Worm (Caenorhabditis elegans) whole organism, L4 larva: Measurements from ENCODE around the gene F21G4.5.

Source experiments
- F26F4.8 ChIP-seq: fragments of 200-800 bp; sonication (Bioruptor generic); conservative IDR thresholded peaks from 2 replicates; pipeline ENCODE4 v1.3.6; 2022; ENCODE audit warnings: missing genetic modification characterization, missing compliant biosample characterization
- T20F7.1 ChIP-seq: fragments of 200-800 bp; sonication (Bioruptor generic); optimal IDR thresholded peaks from 2 replicates; lab custom pipeline; 2018; ENCODE audit warnings: mild to moderate bottlenecking, missing genetic modification characterization, missing compliant biosample characterization
- Y5F2A.4 ChIP-seq: fragments of 200-800 bp; sonication (Bioruptor generic); optimal IDR thresholded peaks from 2 replicates; lab custom pipeline; 2018; ENCODE audit warnings: mild to moderate bottlenecking, missing genetic modification characterization, missing compliant biosample characterization
- aha-1 ChIP-seq: fragments of 150-350 bp; peaks from one replicate; lab custom pipeline; 2014; ENCODE audit warnings: missing biosample characterization, missing genetic modification characterization
- aly-2 ChIP-seq: sonication (generic microtip); optimal IDR thresholded peaks from 2 replicates; lab custom pipeline; 2018; ENCODE audit warnings: missing biosample characterization, missing genetic modification characterization
- arid-1 ChIP-seq: fragments of 200-800 bp; sonication (Bioruptor generic); conservative IDR thresholded peaks from 2 replicates; pipeline ENCODE4 v1.3.6; 2022; ENCODE audit warnings: missing genetic modification reagents, missing genetic modification characterization, missing compliant biosample characterization
- ceh-20 ChIP-seq: fragments of 200-800 bp; sonication (Bioruptor generic); IDR thresholded peaks from 2 replicates; pipeline ENCODE4 v1.3.6; 2022; ENCODE audit warnings: missing genetic modification reagents, missing genetic modification characterization, missing compliant biosample characterization
- ceh-32 ChIP-seq: sonication (generic microtip); optimal IDR thresholded peaks from 2 replicates; lab custom pipeline; 2016; ENCODE audit warnings: mild to moderate bottlenecking, missing genetic modification characterization, missing compliant biosample characterization; ENCODE audit not compliant: poor library complexity
- ctbp-1 ChIP-seq: fragments of 200-800 bp; sonication (Bioruptor generic); IDR thresholded peaks from 2 replicates; pipeline ENCODE4 v1.3.6; 2022; ENCODE audit warnings: missing genetic modification reagents, missing genetic modification characterization, missing compliant biosample characterization
- daf-16 ChIP-seq, 3 experiments: sonication (generic microtip); optimal IDR thresholded peaks; 2 replicates each; lab custom pipeline; 2016 to 2017; ENCODE audit warnings: missing genetic modification characterization in 3 of 3, missing genetic modification reagents in 3 of 3, mild to moderate bottlenecking in 2 of 3, missing compliant biosample characterization in 2 of 3, missing biosample characterization in 1 of 3, moderate library complexity in 1 of 3
- daf-19 ChIP-seq: fragments of 200-800 bp; sonication (Bioruptor generic); conservative IDR thresholded peaks from 2 replicates; pipeline ENCODE4 v1.3.6; 2022; ENCODE audit warnings: missing genetic modification characterization, missing compliant biosample characterization
- dpl-1 ChIP-seq: fragments of 150-350 bp; optimal IDR thresholded peaks from 2 replicates; lab custom pipeline; 2014; ENCODE audit warnings: missing biosample characterization, missing genetic modification reagents, missing genetic modification characterization
- dve-1 ChIP-seq: sonication (generic microtip); optimal IDR thresholded peaks from 2 replicates; lab custom pipeline; 2017; ENCODE audit warnings: antibody characterized with exemption, mild to moderate bottlenecking, missing genetic modification characterization, missing compliant biosample characterization; ENCODE audit not compliant: insufficient read depth
- egl-27 ChIP-seq: sonication (generic microtip); optimal IDR thresholded peaks from 3 replicates; lab custom pipeline; 2017; ENCODE audit warnings: missing biosample characterization, missing genetic modification reagents, missing genetic modification characterization
- fkh-10 ChIP-seq: fragments of 150-350 bp; optimal IDR thresholded peaks from 2 replicates; lab custom pipeline; 2014; ENCODE audit warnings: missing biosample characterization, missing genetic modification reagents, missing genetic modification characterization
- gei-8 ChIP-seq: fragments of 200-800 bp; sonication (Bioruptor generic); optimal IDR thresholded peaks from 2 replicates; lab custom pipeline; 2018; ENCODE audit warnings: mild to moderate bottlenecking, missing genetic modification characterization, missing compliant biosample characterization
- hlh-30 ChIP-seq: sonication (generic microtip); optimal IDR thresholded peaks from 2 replicates; lab custom pipeline; 2017; ENCODE audit warnings: antibody characterized with exemption, mild to moderate bottlenecking, missing genetic modification characterization, missing compliant biosample characterization; ENCODE audit not compliant: insufficient read depth
- hmg-1.1 ChIP-seq: fragments of 200-800 bp; sonication (Bioruptor generic); IDR thresholded peaks from 2 replicates; pipeline ENCODE4 v1.3.6; 2022; ENCODE audit warnings: missing genetic modification reagents, missing genetic modification characterization, missing compliant biosample characterization
- lim-7 ChIP-seq: fragments of 200-800 bp; sonication (Bioruptor generic); IDR thresholded peaks from 2 replicates; pipeline ENCODE4 v1.3.6; 2022; ENCODE audit warnings: missing genetic modification characterization, missing compliant biosample characterization
- lsy-2 ChIP-seq, 2 experiments: fragments of 150-350 bp in 1 of 2; sonication (generic microtip) in 1 of 2; optimal IDR thresholded peaks; 2 replicates each; lab custom pipeline; 2014 to 2017; ENCODE audit warnings: missing biosample characterization in 2 of 2, missing genetic modification characterization in 2 of 2
- mdl-1 ChIP-seq, 2 experiments: fragments of 150-350 bp in 1 of 2; sonication (generic microtip) in 1 of 2; optimal IDR thresholded peaks; 2 replicates each; lab custom pipeline; 2014 to 2017; ENCODE audit warnings: missing biosample characterization in 2 of 2, missing genetic modification characterization in 2 of 2
- mdt-29 ChIP-seq: fragments of 200-800 bp; sonication (Bioruptor generic); IDR thresholded peaks from 2 replicates; pipeline ENCODE4 v1.3.6; 2022; ENCODE audit warnings: missing genetic modification reagents, missing genetic modification characterization, missing compliant biosample characterization
- mes-2 ChIP-seq: sonication (generic microtip); optimal IDR thresholded peaks from 2 replicates; lab custom pipeline; 2016; ENCODE audit warnings: missing genotype, mild to moderate bottlenecking, missing genetic modification characterization, missing compliant biosample characterization; ENCODE audit not compliant: poor library complexity, severe bottlenecking
- mxl-3 ChIP-seq: fragments of 200-800 bp; sonication (Bioruptor generic); optimal IDR thresholded peaks from 2 replicates; lab custom pipeline; 2018; ENCODE audit warnings: mild to moderate bottlenecking, missing genetic modification characterization, missing compliant biosample characterization
- nhr-10 ChIP-seq: fragments of 150-350 bp; optimal IDR thresholded peaks from 2 replicates; lab custom pipeline; 2014; ENCODE audit warnings: missing biosample characterization, missing genetic modification characterization
- nhr-11 ChIP-seq: fragments of 150-350 bp; optimal IDR thresholded peaks from 2 replicates; lab custom pipeline; 2014; ENCODE audit warnings: missing biosample characterization, missing genetic modification characterization
- nhr-111 ChIP-seq: fragments of 200-800 bp; sonication (Bioruptor generic); optimal IDR thresholded peaks from 2 replicates; lab custom pipeline; 2018; ENCODE audit warnings: mild to moderate bottlenecking, missing genetic modification characterization, missing compliant biosample characterization
- nhr-25 ChIP-seq: sonication (generic microtip); optimal IDR thresholded peaks from 2 replicates; lab custom pipeline; 2017; ENCODE audit warnings: missing genetic modification characterization, mild to moderate bottlenecking, missing compliant biosample characterization, antibody characterized with exemption, moderate library complexity, borderline replicate concordance; ENCODE audit not compliant: insufficient read depth
- nhr-28 ChIP-seq: fragments of 150-350 bp; optimal IDR thresholded peaks from 2 replicates; lab custom pipeline; 2014; ENCODE audit warnings: missing biosample characterization, missing genetic modification characterization
- nhr-42 ChIP-seq: fragments of 200-800 bp; sonication (Bioruptor generic); IDR thresholded peaks from 2 replicates; pipeline ENCODE4 v1.3.6; 2022; ENCODE audit warnings: missing genetic modification characterization, missing compliant biosample characterization
- nhr-6 ChIP-seq: fragments of 150-350 bp; optimal IDR thresholded peaks from 2 replicates; lab custom pipeline; 2014; ENCODE audit warnings: missing biosample characterization, missing genetic modification characterization
- nhr-76 ChIP-seq: fragments of 150-350 bp; optimal IDR thresholded peaks from 2 replicates; lab custom pipeline; 2014; ENCODE audit warnings: missing biosample characterization, missing genetic modification characterization
- nhr-77 ChIP-seq: fragments of 150-350 bp; optimal IDR thresholded peaks from 2 replicates; lab custom pipeline; 2014; ENCODE audit warnings: missing biosample characterization, missing genetic modification characterization
- php-3 ChIP-seq: fragments of 200-800 bp; sonication (Bioruptor generic); IDR thresholded peaks from 2 replicates; pipeline ENCODE4 v1.3.6; 2022; ENCODE audit warnings: missing genetic modification reagents, missing genetic modification characterization, missing compliant biosample characterization
- rbr-2 ChIP-seq: sonication (generic microtip); optimal IDR thresholded peaks from 2 replicates; lab custom pipeline; 2016; ENCODE audit warnings: missing genotype, missing genetic modification characterization, missing compliant biosample characterization
- sdz-12 ChIP-seq: fragments of 200-800 bp; sonication (Bioruptor generic); optimal IDR thresholded peaks from 2 replicates; lab custom pipeline; 2018; ENCODE audit warnings: mild to moderate bottlenecking, missing genetic modification characterization, missing compliant biosample characterization
- tag-97 ChIP-seq: fragments of 200-800 bp; sonication (Bioruptor generic); IDR thresholded peaks from 2 replicates; pipeline ENCODE4 v1.3.6; 2022; ENCODE audit warnings: missing genetic modification characterization, missing compliant biosample characterization
- unc-130 ChIP-seq: sonication (generic microtip); optimal IDR thresholded peaks from 2 replicates; lab custom pipeline; 2016; ENCODE audit warnings: missing genetic modification reagents, missing genetic modification characterization, missing compliant biosample characterization
- unc-62 ChIP-seq, 3 experiments: fragments of 150-350 bp in 1 of 3; sonication (generic microtip); optimal IDR thresholded peaks in 2 of 3; peaks in 1 of 3; 1 replicate in 1 of 3; 2 replicates in 2 of 3; lab custom pipeline; 2014 to 2017; ENCODE audit warnings: missing biosample characterization in 3 of 3, missing genetic modification characterization in 3 of 3, missing genetic modification reagents in 3 of 3, missing genotype in 1 of 3

Gene F21G4.5

ce11 chrX:9892323-9892722, 13.6 kb upstream of the F21G4.5 start, which contains the start of gene F21G4.1 (continued):
- TF ChIP-seq daf-19 (no peak), hlh-30 (tag; lab: Kevin White, UChicago) (no peak), egl-27 (tag; lab: Kevin White, UChicago) (no peak), ceh-20 (no peak), lim-7 (GFP tag; lab: Robert Waterston, UW) (no peak), Y5F2A.4 (no peak), nhr-6 (tag; lab: Kevin White, UChicago) (peak; percentile 72), aha-1 (tag; lab: Kevin White, UChicago) (peak; percentile 82), gei-8 (GFP tag; lab: Kevin White, UChicago) (no peak), nhr-11 (tag; lab: Kevin White, UChicago) (no peak), php-3 (GFP tag; lab: Robert Waterston, UW) (no peak), nhr-111 (no peak)

ce11 chrX:9893069-9893468, 12.9 kb upstream of the F21G4.5 start:
- TF ChIP-seq aha-1 (tag; lab: Kevin White, UChicago) (peak; percentile 76), nhr-10 (tag; lab: Kevin White, UChicago) (no peak), nhr-25 (tag; lab: Kevin White, UChicago) (peak; percentile 7)

ce11 chrX:9894844-9895243, 11.1 kb upstream of the F21G4.5 start, which contains the start of gene F21G4.3:
Gene F21G4.3 (plus strand): TSS chrX:9895144.
- TF ChIP-seq sdz-12 (GFP tag; lab: Kevin White, UChicago) (no peak), nhr-42 (no peak), mdt-29 (no peak), F26F4.8 (no peak), aly-2 (tag; lab: Kevin White, UChicago) (no peak), nhr-111 (no peak), ctbp-1 (no peak), ceh-32 (tag; lab: Kevin White, UChicago) (no peak), unc-130 (no peak)

- peak; percentile 5 for TF ChIP-seq nhr-77 (tag; lab: Kevin White, UChicago)
- no peak for TF ChIP-seq nhr-42
- TF ChIP-seq dpl-1 (GFP tag; lab: Kevin White, UChicago) = peak; percentile 14
- TF ChIP-seq arid-1 = 0 out of 2 replicates have a peak, but pooled peaks have one; percentile 24
- no peak for TF ChIP-seq nhr-76 (tag; lab: Kevin White, UChicago)
- TF ChIP-seq tag-97 (GFP tag; lab: Robert Waterston, UW) = no peak
- TF ChIP-seq fkh-10 (GFP tag; lab: Kevin White, UChicago) = peak; percentile 56
- TF ChIP-seq mxl-3 (GFP tag; lab: Kevin White, UChicago) = peak; percentile 58
- TF ChIP-seq mdl-1 (tag; optimal IDR thresholded peaks at IDR 0.05; lab: Kevin White, UChicago) = peak in 1 of 2 experiments; percentile 60
- TF ChIP-seq daf-16 (GFP tag; optimal IDR thresholded peaks at IDR 0.05; lab: Kevin White, UChicago) = no peak
- TF ChIP-seq daf-16 (tag; optimal IDR thresholded peaks at IDR 0.05; lab: Kevin White, UChicago) = peak; percentile 41
- TF ChIP-seq unc-62 (GFP tag; optimal IDR thresholded peaks at IDR 0.05 in 1 of 2; lab: Kevin White, UChicago) = peak in 1 of 2 experiments; percentile 61
- TF ChIP-seq unc-62 (tag; optimal IDR thresholded peaks at IDR 0.05; lab: Kevin White, UChicago) = no peak
- no peak for TF ChIP-seq T20F7.1 (GFP tag; lab: Kevin White, UChicago)
- TF ChIP-seq lsy-2 (tag; optimal IDR thresholded peaks at IDR 0.05; lab: Kevin White, UChicago) = peak in 1 of 2 experiments; percentile 58
- TF ChIP-seq aha-1 (tag; lab: Kevin White, UChicago) = peak; percentile 72
- peak; percentile 70 for TF ChIP-seq hmg-1.1 (GFP tag; lab: Robert Waterston, UW)
- TF ChIP-seq hlh-30 (tag; lab: Kevin White, UChicago) = peak; percentile 62
- peak; percentile 45 for TF ChIP-seq dve-1 (tag; lab: Kevin White, UChicago)
- TF ChIP-seq mes-2 = no peak
- peak; percentile 58 for TF ChIP-seq rbr-2 (tag; lab: Kevin White, UChicago)
- peak; percentile 70 for TF ChIP-seq nhr-28 (tag; lab: Kevin White, UChicago)
Observed at ce11 chrX:9899426-9900131, 6.4 kb upstream of the F21G4.5 start, which contains the start of gene phf-34. Gene phf-34 (minus strand): TSS chrX:9899476.
